Fruit fly (Drosophila melanogaster) S2 (cell line): ENCODE results near the gene SerRS.

Source experiments
- CG8478 ChIP-seq: fragments of >200 bp; optimal IDR thresholded peaks from 2 replicates; lab custom pipeline; 2018
- CTCF ChIP-seq, 2 experiments: fragments of >200 bp; optimal IDR thresholded peaks; 2 replicates each; lab custom pipeline; 2018

dm6 chr2L:3001953-3002352 is 35.2 kb downstream of the SerRS start:
- TF ChIP-seq CG8478 (lab: Kevin White, UChicago) (no peak), CTCF (optimal IDR thresholded peaks at IDR 0.05; lab: Kevin White, UChicago) (no peak)
